Worm (Caenorhabditis elegans) whole organism, midembryonic: ENCODE measurements around the gene lin-46.

Experiments used
- T22C8.4 ChIP-seq: fragments of 200-800 bp; sonication (Bioruptor generic); IDR thresholded peaks from 2 replicates; pipeline ENCODE4 v1.3.6; 2022; ENCODE audit warnings: missing genetic modification characterization, missing compliant biosample characterization
- cog-1 ChIP-seq: sonication (generic microtip); optimal IDR thresholded peaks from 2 replicates; lab custom pipeline; 2016; ENCODE audit warnings: missing genetic modification characterization, missing compliant biosample characterization
- flt-1 ChIP-seq: fragments of 200-800 bp; sonication (Bioruptor generic); IDR thresholded peaks from 2 replicates; pipeline ENCODE4 v1.3.6; 2022; ENCODE audit warnings: missing genetic modification characterization, missing compliant biosample characterization
- klf-2 ChIP-seq: fragments of 200-800 bp; sonication (Bioruptor generic); conservative IDR thresholded peaks from 2 replicates; pipeline ENCODE4 v1.3.6; 2022; ENCODE audit warnings: missing genetic modification reagents, missing genetic modification characterization, missing compliant biosample characterization
- med-1 ChIP-seq: sonication (generic microtip); optimal IDR thresholded peaks from 2 replicates; lab custom pipeline; 2017; ENCODE audit warnings: missing genetic modification characterization, mild to moderate bottlenecking, missing compliant biosample characterization, antibody characterized with exemption, missing genetic modification reagents; ENCODE audit not compliant: insufficient read depth
- ref-1 ChIP-seq: fragments of 200-800 bp; sonication (Bioruptor generic); conservative IDR thresholded peaks from 2 replicates; pipeline ENCODE4 v1.3.6; 2022; ENCODE audit warnings: missing genetic modification reagents, missing genetic modification characterization, missing compliant biosample characterization
- tab-1 ChIP-seq: fragments of 200-800 bp; sonication (Bioruptor generic); IDR thresholded peaks from 2 replicates; pipeline ENCODE4 v1.3.6; 2022; ENCODE audit warnings: missing genetic modification characterization, missing compliant biosample characterization
- ztf-23 ChIP-seq: fragments of 200-800 bp; sonication (Bioruptor generic); IDR thresholded peaks from 2 replicates; pipeline ENCODE4 v1.3.6; 2022; ENCODE audit warnings: missing genetic modification reagents, missing genetic modification characterization, missing compliant biosample characterization
- ztf-29 ChIP-seq: fragments of 200-800 bp; sonication (Bioruptor generic); IDR thresholded peaks from 2 replicates; pipeline ENCODE4 v1.3.6; 2022; ENCODE audit warnings: missing genetic modification reagents, missing genetic modification characterization, missing compliant biosample characterization

Gene lin-46

ce11 chrV:13011904-13012303, 43.2 kb downstream of the lin-46 start:
- TF ChIP-seq ztf-23 (GFP tag; lab: Robert Waterston, UW): no peak
- no peak for TF ChIP-seq med-1 (GFP tag; lab: Kevin White, UChicago)
- TF ChIP-seq cog-1: no peak
- no peak for TF ChIP-seq T22C8.4 (GFP tag; lab: Robert Waterston, UW)
- no peak for TF ChIP-seq klf-2
- TF ChIP-seq ztf-29: no peak
- no peak for TF ChIP-seq tab-1 (GFP tag; lab: Robert Waterston, UW)
- no peak for TF ChIP-seq flt-1 (GFP tag; lab: Robert Waterston, UW)
- no peak for TF ChIP-seq ref-1 (GFP tag; lab: Robert Waterston, UW)

- no peak for TF ChIP-seq ztf-29
Measured at ce11 chrV:13013158-13013557, 44.5 kb downstream of the lin-46 start, which contains the start of gene try-10. Gene try-10 (minus strand): TSS chrV:13013258.

ce11 chrV:13013844-13014243, 45.2 kb downstream of the lin-46 start, which contains the start of gene F15B9.6:
Gene F15B9.6 (plus strand): TSS chrV:13014144.
- TF ChIP-seq T22C8.4 (GFP tag; lab: Robert Waterston, UW): no peak
- no peak for TF ChIP-seq ref-1 (GFP tag; lab: Robert Waterston, UW)
- no peak for TF ChIP-seq tab-1 (GFP tag; lab: Robert Waterston, UW)
- TF ChIP-seq ztf-23 (GFP tag; lab: Robert Waterston, UW): no peak
- TF ChIP-seq med-1 (GFP tag; lab: Kevin White, UChicago): no peak

- TF ChIP-seq ztf-23 (GFP tag; lab: Robert Waterston, UW): no peak
- TF ChIP-seq flt-1 (GFP tag; lab: Robert Waterston, UW): no peak
- no peak for TF ChIP-seq med-1 (GFP tag; lab: Kevin White, UChicago)
- TF ChIP-seq klf-2: no peak
- TF ChIP-seq T22C8.4 (GFP tag; lab: Robert Waterston, UW): no peak
- TF ChIP-seq cog-1: no peak
- TF ChIP-seq ztf-29: no peak
- no peak for TF ChIP-seq tab-1 (GFP tag; lab: Robert Waterston, UW)
- TF ChIP-seq ref-1 (GFP tag; lab: Robert Waterston, UW): no peak
Measured at ce11 chrV:13018233-13018632, 49.6 kb downstream of the lin-46 start.

ce11 chrV:13018761-13019160, 50.1 kb downstream of the lin-46 start, which contains the start of gene fmi-1:
Gene fmi-1 (plus strand): TSS chrV:13019061.
- no peak for TF ChIP-seq cog-1
- no peak for TF ChIP-seq klf-2
- TF ChIP-seq tab-1 (GFP tag; lab: Robert Waterston, UW): no peak
- TF ChIP-seq ztf-29: no peak; the same call in 1 of the 2 replicates
- no peak for TF ChIP-seq ref-1 (GFP tag; lab: Robert Waterston, UW)
- no peak for TF ChIP-seq med-1 (GFP tag; lab: Kevin White, UChicago)
- TF ChIP-seq T22C8.4 (GFP tag; lab: Robert Waterston, UW): no peak
- no peak for TF ChIP-seq ztf-23 (GFP tag; lab: Robert Waterston, UW)
- TF ChIP-seq flt-1 (GFP tag; lab: Robert Waterston, UW): no peak

ce11 chrV:13020014-13020413, 51.4 kb downstream of the lin-46 start:
- TF ChIP-seq ref-1 (GFP tag; lab: Robert Waterston, UW) (no peak), ztf-23 (GFP tag; lab: Robert Waterston, UW) (no peak)
